Worm (Caenorhabditis elegans) whole organism, L4 larva: ENCODE measurements around the gene Y105C5A.1273.
"Not testable (repeated sequence)": the region's sequence is repeated elsewhere in the genome, so short reads cannot be mapped to it uniquely, and the experiment has no call there.

Experiments
- D1046.2 ChIP-seq: fragments of 200-800 bp; sonication (Bioruptor generic); IDR thresholded peaks from 2 replicates; pipeline ENCODE4 v1.3.6; 2022; ENCODE audit warnings: missing genetic modification characterization, missing compliant biosample characterization
- F49E8.2 ChIP-seq: sonication (generic microtip); optimal IDR thresholded peaks from 2 replicates; lab custom pipeline; 2016; ENCODE audit warnings: missing compliant biosample characterization, mild to moderate bottlenecking, missing genetic modification characterization, borderline replicate concordance
- R02D3.7 ChIP-seq: fragments of 150-350 bp; sonication (generic microtip); optimal IDR thresholded peaks from 3 replicates; lab custom pipeline; 2014; ENCODE audit warnings: missing biosample characterization, missing genetic modification characterization
- T20F7.1 ChIP-seq: fragments of 200-800 bp; sonication (Bioruptor generic); optimal IDR thresholded peaks from 2 replicates; lab custom pipeline; 2018; ENCODE audit warnings: mild to moderate bottlenecking, missing genetic modification characterization, missing compliant biosample characterization
- aha-1 ChIP-seq: fragments of 150-350 bp; peaks from one replicate; lab custom pipeline; 2014; ENCODE audit warnings: missing biosample characterization, missing genetic modification characterization
- aly-2 ChIP-seq: sonication (generic microtip); optimal IDR thresholded peaks from 2 replicates; lab custom pipeline; 2018; ENCODE audit warnings: missing biosample characterization, missing genetic modification characterization
- ceh-44 ChIP-seq: fragments of 200-800 bp; sonication (Bioruptor generic); IDR thresholded peaks from 2 replicates; pipeline ENCODE4 v1.3.6; 2022; ENCODE audit warnings: missing genetic modification reagents, missing genetic modification characterization, missing compliant biosample characterization
- ceh-62 ChIP-seq: sonication (generic microtip); optimal IDR thresholded peaks from 2 replicates; lab custom pipeline; 2017; ENCODE audit warnings: missing biosample characterization, missing genetic modification characterization
- ceh-82 ChIP-seq: sonication (generic microtip); optimal IDR thresholded peaks from 2 replicates; lab custom pipeline; 2017; ENCODE audit warnings: missing biosample characterization, missing genetic modification characterization
- daf-12 ChIP-seq: fragments of 150-350 bp; optimal IDR thresholded peaks from 2 replicates; lab custom pipeline; 2014; ENCODE audit warnings: missing biosample characterization, missing genetic modification reagents, missing genetic modification characterization
- egl-27 ChIP-seq: sonication (generic microtip); optimal IDR thresholded peaks from 3 replicates; lab custom pipeline; 2017; ENCODE audit warnings: missing biosample characterization, missing genetic modification reagents, missing genetic modification characterization
- gei-8 ChIP-seq: fragments of 200-800 bp; sonication (Bioruptor generic); optimal IDR thresholded peaks from 2 replicates; lab custom pipeline; 2018; ENCODE audit warnings: mild to moderate bottlenecking, missing genetic modification characterization, missing compliant biosample characterization
- hlh-30 ChIP-seq: sonication (generic microtip); optimal IDR thresholded peaks from 2 replicates; lab custom pipeline; 2017; ENCODE audit warnings: antibody characterized with exemption, mild to moderate bottlenecking, missing genetic modification characterization, missing compliant biosample characterization; ENCODE audit not compliant: insufficient read depth
- hmg-1.1 ChIP-seq: fragments of 200-800 bp; sonication (Bioruptor generic); IDR thresholded peaks from 2 replicates; pipeline ENCODE4 v1.3.6; 2022; ENCODE audit warnings: missing genetic modification reagents, missing genetic modification characterization, missing compliant biosample characterization
- lin-1 ChIP-seq: fragments of 200-800 bp; sonication (Bioruptor generic); IDR thresholded peaks from 2 replicates; pipeline ENCODE4 v1.3.6; 2022; ENCODE audit warnings: missing genetic modification reagents, missing genetic modification characterization, missing compliant biosample characterization
- lin-29 ChIP-seq: fragments of 200-800 bp; sonication (Bioruptor generic); IDR thresholded peaks from 2 replicates; pipeline ENCODE4 v1.3.6; 2022; ENCODE audit warnings: missing genetic modification reagents, missing genetic modification characterization, missing compliant biosample characterization
- lin-38 ChIP-seq: fragments of 200-800 bp; sonication (Bioruptor generic); IDR thresholded peaks from 2 replicates; pipeline ENCODE4 v1.3.6; 2022; ENCODE audit warnings: missing genetic modification reagents, missing genetic modification characterization, missing compliant biosample characterization
- mdl-1 ChIP-seq, 2 experiments: fragments of 150-350 bp in 1 of 2; sonication (generic microtip) in 1 of 2; optimal IDR thresholded peaks; 2 replicates each; lab custom pipeline; 2014 to 2017; ENCODE audit warnings: missing biosample characterization in 2 of 2, missing genetic modification characterization in 2 of 2
- mdt-29 ChIP-seq: fragments of 200-800 bp; sonication (Bioruptor generic); IDR thresholded peaks from 2 replicates; pipeline ENCODE4 v1.3.6; 2022; ENCODE audit warnings: missing genetic modification reagents, missing genetic modification characterization, missing compliant biosample characterization
- nhr-11 ChIP-seq: fragments of 150-350 bp; optimal IDR thresholded peaks from 2 replicates; lab custom pipeline; 2014; ENCODE audit warnings: missing biosample characterization, missing genetic modification characterization
- php-3 ChIP-seq: fragments of 200-800 bp; sonication (Bioruptor generic); IDR thresholded peaks from 2 replicates; pipeline ENCODE4 v1.3.6; 2022; ENCODE audit warnings: missing genetic modification reagents, missing genetic modification characterization, missing compliant biosample characterization
- set-16 ChIP-seq: fragments of 200-800 bp; sonication (Bioruptor generic); IDR thresholded peaks from 2 replicates; pipeline ENCODE4 v1.3.6; 2022; ENCODE audit warnings: missing genetic modification reagents, missing genetic modification characterization, missing compliant biosample characterization
- snpc-1.2 ChIP-seq: fragments of 200-800 bp; sonication (Bioruptor generic); IDR thresholded peaks from 2 replicates; pipeline ENCODE4 v1.3.6; 2022; ENCODE audit warnings: missing genetic modification reagents, missing genetic modification characterization, missing compliant biosample characterization
- unc-39 ChIP-seq: sonication (generic microtip); optimal IDR thresholded peaks from 2 replicates; lab custom pipeline; 2017; ENCODE audit warnings: missing biosample characterization, missing genetic modification characterization
- unc-62 ChIP-seq, 3 experiments: fragments of 150-350 bp in 1 of 3; sonication (generic microtip); optimal IDR thresholded peaks in 2 of 3; peaks in 1 of 3; 1 replicate in 1 of 3; 2 replicates in 2 of 3; lab custom pipeline; 2014 to 2017; ENCODE audit warnings: missing biosample characterization in 3 of 3, missing genetic modification characterization in 3 of 3, missing genetic modification reagents in 3 of 3, missing genotype in 1 of 3
- zfp-3 ChIP-seq: fragments of 200-800 bp; sonication (Bioruptor generic); conservative IDR thresholded peaks from 2 replicates; pipeline ENCODE4 v1.3.6; 2022; ENCODE audit warnings: missing genetic modification reagents, missing genetic modification characterization, missing compliant biosample characterization
- ztf-7 ChIP-seq: fragments of 150-350 bp; optimal IDR thresholded peaks from 2 replicates; lab custom pipeline; 2014; ENCODE audit warnings: missing biosample characterization, missing genetic modification characterization

Y105C5A.1273 gene

DNA sequence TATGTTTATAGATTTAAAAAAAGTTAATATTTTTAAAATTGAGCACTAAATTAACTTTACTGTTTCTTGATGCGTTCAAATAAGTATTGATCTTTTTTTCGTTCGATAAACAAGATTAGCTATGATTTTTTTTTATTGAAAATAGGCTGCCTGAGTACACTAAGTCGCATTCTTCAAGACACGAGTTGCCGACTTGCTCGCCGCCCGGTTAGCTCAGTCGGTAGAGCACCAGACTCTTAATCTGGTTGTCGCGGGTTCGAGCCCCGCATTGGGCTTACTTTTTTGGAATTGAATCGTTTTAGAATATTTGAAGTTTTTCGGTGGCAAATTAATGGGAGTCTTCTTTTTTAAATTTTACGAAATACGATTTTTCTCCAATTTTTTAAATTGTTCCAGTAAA, 2.3 kb downstream of the Y105C5A.1273 start (continued):
- no peak for TF ChIP-seq lin-29 (GFP tag; lab: Robert Waterston, UW)

DNA sequence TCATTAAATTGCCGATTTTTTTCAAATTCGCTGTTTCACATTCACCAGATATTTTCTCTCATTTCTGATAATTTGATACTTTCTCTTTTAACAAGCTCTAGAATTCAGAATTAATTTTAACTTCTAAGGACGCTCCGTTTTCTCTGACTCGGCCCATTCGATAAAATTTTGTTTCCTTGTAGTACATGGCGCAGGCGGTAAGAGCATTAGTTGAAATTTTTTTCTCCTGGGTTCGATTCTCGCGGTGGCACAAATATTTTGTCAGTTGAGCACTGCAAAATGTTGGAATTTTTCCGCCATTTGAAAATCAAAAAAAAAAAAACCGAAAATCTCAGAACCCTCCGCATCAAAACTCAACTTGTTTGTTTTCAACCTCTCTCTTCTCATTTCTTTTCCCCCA, 3.1 kb downstream of the Y105C5A.1273 start:
- TF ChIP-seq php-3 (GFP tag; lab: Robert Waterston, UW): no peak
- no peak for TF ChIP-seq lin-38 (GFP tag; lab: Robert Waterston, UW)
- no peak for TF ChIP-seq hmg-1.1 (GFP tag; lab: Robert Waterston, UW)
- TF ChIP-seq T20F7.1: no peak
- peak; percentile 71 for TF ChIP-seq snpc-1.2 (GFP tag; lab: Robert Waterston, UW)

DNA sequence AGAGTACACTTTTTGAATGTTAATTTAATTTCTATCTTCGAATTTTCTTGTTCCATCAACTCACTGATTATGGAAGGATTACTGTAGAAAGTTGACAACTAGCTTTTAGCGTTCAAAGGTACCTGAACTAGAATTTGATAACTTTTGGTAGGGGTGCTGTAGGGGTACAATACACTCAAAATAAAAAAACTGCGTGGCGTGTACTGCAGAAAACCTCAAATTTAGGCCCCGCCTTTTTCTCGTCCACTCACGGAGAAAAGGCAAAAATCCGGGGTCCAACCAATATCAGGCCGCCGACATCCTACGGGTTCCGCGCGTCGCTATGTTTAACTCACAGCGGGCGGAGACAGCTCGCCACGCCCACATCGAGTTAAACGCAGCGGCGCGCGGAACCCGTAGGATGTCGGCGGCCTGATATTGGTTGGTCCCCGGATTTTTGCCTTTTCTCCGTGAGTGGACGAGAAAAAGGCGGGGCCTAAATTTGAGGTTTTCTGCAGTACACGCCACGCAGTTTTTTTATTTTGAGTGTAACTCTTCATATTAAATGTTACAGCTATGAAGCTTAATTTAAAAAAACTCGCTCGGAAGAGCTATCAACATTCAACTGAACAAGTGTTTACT, 14.2 kb downstream of the Y105C5A.1273 start:
- TF ChIP-seq snpc-1.2 (GFP tag; lab: Robert Waterston, UW) (peak; percentile 93), unc-62 (GFP tag; optimal IDR thresholded peaks at IDR 0.05 in 1 of 2; lab: Kevin White, UChicago) (peak in 1 of 2 experiments; percentile 18), aha-1 (peak; percentile 11)
- not testable (repeated sequence) for TF ChIP-seq unc-62 (tag; optimal IDR thresholded peaks at IDR 0.05; lab: Kevin White, UChicago)

DNA sequence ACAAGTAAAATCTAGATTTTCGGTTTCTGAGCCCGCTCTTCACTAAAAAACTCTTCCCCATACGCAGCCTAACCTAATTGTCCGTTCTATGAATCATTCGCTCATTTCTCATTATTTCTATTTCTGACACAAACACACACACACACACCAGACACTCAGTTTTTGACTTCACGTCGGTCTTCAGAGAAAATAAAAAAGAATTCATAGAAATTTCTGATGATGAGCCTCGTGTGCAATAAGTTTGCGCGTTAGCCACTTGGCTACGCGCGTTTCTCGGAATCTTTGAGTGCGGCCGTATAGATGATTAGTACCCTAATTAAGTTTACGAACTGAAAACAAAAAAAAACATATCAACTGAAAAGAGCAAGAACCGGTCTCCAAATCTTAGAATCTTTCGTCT, 23.1 kb downstream of the Y105C5A.1273 start:
- TF ChIP-seq unc-62 (GFP tag; optimal IDR thresholded peaks at IDR 0.05 in 1 of 2; lab: Kevin White, UChicago) (peak in 1 of 2 experiments; percentile 48), unc-62 (tag; optimal IDR thresholded peaks at IDR 0.05; lab: Kevin White, UChicago) (no peak), hlh-30 (tag; lab: Kevin White, UChicago) (no peak), aha-1 (peak; percentile 64), nhr-11 (tag; lab: Kevin White, UChicago) (peak; percentile 8)

DNA sequence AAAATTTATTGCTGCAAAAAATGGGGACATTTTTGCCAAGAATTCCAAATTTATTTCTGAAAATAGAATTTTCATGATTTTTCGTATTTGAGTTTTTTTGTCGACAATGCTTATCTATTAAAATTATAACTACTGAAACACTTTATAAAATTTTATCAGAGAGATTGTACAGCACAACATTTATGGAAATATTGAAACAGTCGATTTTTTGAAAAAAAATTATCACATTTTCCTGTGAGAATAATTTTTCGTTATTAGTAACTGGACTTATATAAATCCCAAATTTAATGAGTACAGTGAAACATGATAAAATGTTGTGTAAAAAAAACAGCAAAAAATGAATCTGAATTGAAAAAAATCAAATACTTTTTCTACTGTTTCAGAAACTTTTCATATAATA, 26.5 kb downstream of the Y105C5A.1273 start:
- TF ChIP-seq snpc-1.2 (GFP tag; lab: Robert Waterston, UW) (peak; percentile 62; the same call in 1 of the 2 replicates), ceh-82 (tag; lab: Kevin White, UChicago) (no peak)

DNA sequence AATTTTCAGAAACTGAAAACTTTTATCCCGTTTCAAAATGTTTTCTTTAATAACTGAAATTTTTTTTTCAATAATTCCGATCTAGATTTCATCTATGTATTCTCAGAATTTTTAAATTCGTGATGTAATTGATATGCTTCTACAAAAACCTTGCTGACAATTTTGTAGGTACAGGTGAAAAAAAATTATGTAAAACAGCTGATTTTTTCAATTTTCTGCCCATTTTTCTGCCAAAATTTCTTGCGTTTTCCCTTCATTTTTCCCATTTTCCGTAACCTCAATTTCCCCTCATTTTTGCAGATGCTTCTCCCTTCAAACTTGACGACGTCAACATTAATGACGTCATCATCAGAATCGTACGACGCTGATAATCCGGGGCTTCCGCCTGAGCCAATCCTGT, 28.8 kb downstream of the Y105C5A.1273 start, which contains the start of gene daf-38:
Gene daf-38, plus strand, starts transcription at position 301 of the 400 bp plus-strand sequence.
- no peak for TF ChIP-seq D1046.2 (GFP tag; lab: Robert Waterston, UW)
- TF ChIP-seq egl-27 (tag; lab: Kevin White, UChicago): no peak
- no peak for TF ChIP-seq lin-1 (GFP tag; lab: Robert Waterston, UW)
- TF ChIP-seq unc-39 (tag; lab: Kevin White, UChicago): no peak
- no peak for TF ChIP-seq F49E8.2 (tag; lab: Kevin White, UChicago)
- no peak for TF ChIP-seq daf-12 (tag; lab: Kevin White, UChicago)
- TF ChIP-seq aly-2 (tag; lab: Kevin White, UChicago): no peak
- no peak for TF ChIP-seq ceh-62 (tag; lab: Kevin White, UChicago)
- no peak for TF ChIP-seq lin-38 (GFP tag; lab: Robert Waterston, UW)
- no peak for TF ChIP-seq gei-8 (GFP tag; lab: Kevin White, UChicago)
- no peak for TF ChIP-seq mdl-1 (tag; optimal IDR thresholded peaks at IDR 0.05; lab: Kevin White, UChicago)
- TF ChIP-seq ztf-7: no peak
- no peak for TF ChIP-seq zfp-3
- TF ChIP-seq R02D3.7 (tag; lab: Kevin White, UChicago): no peak

DNA sequence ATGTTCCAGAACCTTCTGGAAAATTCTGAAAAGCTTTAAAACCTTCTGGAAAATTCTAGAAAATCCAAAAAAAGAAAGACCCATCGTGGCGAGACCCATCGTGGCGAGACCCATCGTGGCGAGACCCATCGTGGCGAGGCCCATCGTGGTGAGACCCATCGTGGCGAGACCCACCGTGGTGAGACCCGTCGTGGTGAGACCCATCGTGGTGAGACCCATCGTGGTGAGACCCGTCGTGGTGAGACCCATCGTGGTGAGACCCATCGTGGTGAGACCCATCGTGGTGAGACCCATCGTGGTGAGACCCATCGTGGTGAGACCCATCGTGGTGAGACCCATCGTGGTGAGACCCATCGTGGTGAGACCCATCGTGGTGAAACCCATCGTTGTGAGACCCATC, 35.6 kb downstream of the Y105C5A.1273 start:
- TF ChIP-seq ceh-44 (GFP tag; lab: Robert Waterston, UW): 0 out of 2 replicates have a peak, but pooled peaks have one; percentile 23
- peak; percentile 78; the same call in 1 of the 2 replicates for TF ChIP-seq set-16 (GFP tag; lab: Robert Waterston, UW)
- TF ChIP-seq mdt-29 (GFP tag; lab: Robert Waterston, UW): 0 out of 2 replicates have a peak, but pooled peaks have one; percentile 29
